Worm (Caenorhabditis elegans): ENCODE data around the gene nspg-8.

- TF ChIP-seq ceh-82 (tag; optimal IDR thresholded peaks at IDR 0.05) (no peak), nhr-12 (tag; optimal IDR thresholded peaks at IDR 0.05) (no peak), aly-2 (tag; optimal IDR thresholded peaks at IDR 0.05) (no peak), nhr-25 (tag; optimal IDR thresholded peaks at IDR 0.05) (no peak), nhr-237 (tag; optimal IDR thresholded peaks at IDR 0.05) (no peak), nhr-10 (tag; optimal IDR thresholded peaks at IDR 0.05) (no peak)
These were observed 38.2 kb downstream of the nspg-8 start for ce11 chrIII:1220012-1220411.

Measured in whole organism, L2 larva.